Fruit fly (Drosophila melanogaster) whole organism, wandering third instar larva: ENCODE data around the gene TotC.

Experiments used
- Abd-B ChIP-seq: fragments of >200 bp; optimal IDR thresholded peaks from 2 replicates; lab custom pipeline; 2017; ENCODE audit warnings: missing biosample characterization, missing genetic modification characterization
- CG9705 ChIP-seq: fragments of 200-800 bp; sonication (Bioruptor generic); optimal IDR thresholded peaks from 2 replicates; lab custom pipeline; 2018; ENCODE audit warnings: missing biosample characterization, mild to moderate bottlenecking, missing genetic modification characterization
- CrebA ChIP-seq: fragments of 200-800 bp; sonication (Bioruptor generic); optimal IDR thresholded peaks from 2 replicates; lab custom pipeline; 2016; ENCODE audit warnings: missing biosample characterization, mild to moderate bottlenecking, missing genetic modification characterization, borderline replicate concordance
- Dfd ChIP-seq: fragments of >200 bp; optimal IDR thresholded peaks from 2 replicates; lab custom pipeline; 2017; ENCODE audit warnings: missing biosample characterization, missing genetic modification characterization
- Dif ChIP-seq: fragments of 200-275, 200-300 bp; sonication (Bioruptor generic); optimal IDR thresholded peaks from 2 replicates; lab custom pipeline; 2018; ENCODE audit warnings: missing biosample characterization, missing genetic modification characterization; ENCODE audit not compliant: partially characterized antibody
- GATAd ChIP-seq: sonication (Bioruptor generic); optimal IDR thresholded peaks from 2 replicates; lab custom pipeline; 2016; ENCODE audit warnings: missing biosample characterization, missing genetic modification characterization
- Hnf4 ChIP-seq: fragments of 200-800 bp; sonication (Bioruptor generic); optimal IDR thresholded peaks from 2 replicates; lab custom pipeline; 2016; ENCODE audit warnings: missing biosample characterization, mild to moderate bottlenecking, missing genetic modification characterization
- Hr78 ChIP-seq: fragments of >200 bp; optimal IDR thresholded peaks from 2 replicates; lab custom pipeline; 2017; ENCODE audit warnings: missing biosample characterization, missing genetic modification characterization
- Hr83 ChIP-seq: fragments of 200-300 bp; sonication (Bioruptor generic); optimal IDR thresholded peaks from 2 replicates; lab custom pipeline; 2016; ENCODE audit warnings: missing biosample characterization, mild to moderate bottlenecking, missing genetic modification characterization, moderate library complexity; ENCODE audit not compliant: poor library complexity, severe bottlenecking
- Jra ChIP-seq: sonication (Bioruptor generic); optimal IDR thresholded peaks from 2 replicates; lab custom pipeline; 2016; ENCODE audit warnings: missing biosample characterization, missing genetic modification characterization
- Mio ChIP-seq: sonication (Bioruptor generic); optimal IDR thresholded peaks from 2 replicates; lab custom pipeline; 2016; ENCODE audit warnings: missing biosample characterization, missing genetic modification characterization
- Myc ChIP-seq: fragments of >200 bp; optimal IDR thresholded peaks from 2 replicates; lab custom pipeline; 2017
- N ChIP-seq: fragments of >200 bp; optimal IDR thresholded peaks from 2 replicates; lab custom pipeline; 2018; ENCODE audit warnings: missing biosample characterization, missing external identifiers, missing genetic modification characterization
- OdsH ChIP-seq: fragments of 200-800 bp; sonication (Bioruptor generic); optimal IDR thresholded peaks from 2 replicates; lab custom pipeline; 2016; ENCODE audit warnings: missing biosample characterization, mild to moderate bottlenecking, missing genetic modification characterization
- Rel ChIP-seq, 2 experiments: fragments of 200-800 bp; sonication (Bioruptor generic) in 1 of 2; optimal IDR thresholded peaks; 2 replicates in 1 of 2; 3 replicates in 1 of 2; lab custom pipeline; 2016 to 2019; ENCODE audit warnings: mild to moderate bottlenecking in 2 of 2, missing biosample characterization in 2 of 2, missing genetic modification characterization in 2 of 2, moderate library complexity in 1 of 2
- Sp1 ChIP-seq: fragments of 200-800 bp; sonication (Bioruptor generic); optimal IDR thresholded peaks from 3 replicates; lab custom pipeline; 2019; ENCODE audit warnings: missing biosample characterization, mild to moderate bottlenecking, missing genetic modification characterization, moderate library complexity
- Vsx2 ChIP-seq: fragments of 200-300, 225-300 bp; sonication (Bioruptor generic); optimal IDR thresholded peaks from 2 replicates; lab custom pipeline; 2018; ENCODE audit warnings: missing biosample characterization, missing genetic modification characterization; ENCODE audit not compliant: partially characterized antibody
- br ChIP-seq: fragments of 200-800 bp; sonication (Bioruptor generic); optimal IDR thresholded peaks from 2 replicates; lab custom pipeline; 2016; ENCODE audit warnings: missing biosample characterization, missing genetic modification characterization
- brk ChIP-seq: fragments of 200-800 bp; sonication (Bioruptor generic); optimal IDR thresholded peaks from 2 replicates; lab custom pipeline; 2016; ENCODE audit warnings: missing biosample characterization, mild to moderate bottlenecking, missing genetic modification characterization
- dl ChIP-seq, 2 experiments: fragments of 175-275, 200-275 bp in 1 of 2; fragments of 200-275 bp in 1 of 2; sonication (Bioruptor generic); optimal IDR thresholded peaks; lab custom pipeline; 2018; ENCODE audit warnings: mild to moderate bottlenecking in 2 of 2, missing biosample characterization in 2 of 2, missing genetic modification characterization in 2 of 2, moderate library complexity in 2 of 2; ENCODE audit not compliant: partially characterized antibody in 2 of 2, insufficient read depth in 1 of 2
- dmrt93B ChIP-seq: fragments of 200-800 bp; sonication (Bioruptor generic); optimal IDR thresholded peaks from 2 replicates; lab custom pipeline; 2018; ENCODE audit warnings: missing biosample characterization, mild to moderate bottlenecking, missing genetic modification characterization
- dsf ChIP-seq: sonication (Bioruptor generic); optimal IDR thresholded peaks from 2 replicates; lab custom pipeline; 2016; ENCODE audit warnings: missing biosample characterization, missing genetic modification characterization, borderline replicate concordance
- ey ChIP-seq: fragments of 200-800 bp; sonication (Bioruptor generic); optimal IDR thresholded peaks from 2 replicates; lab custom pipeline; 2016; ENCODE audit warnings: missing biosample characterization, missing genetic modification characterization
- foxo ChIP-seq, 2 experiments: fragments of 200-800 bp; sonication (Bioruptor generic); optimal IDR thresholded peaks; 2 replicates in 1 of 2; 3 replicates in 1 of 2; lab custom pipeline; 2016 to 2017; ENCODE audit warnings: missing biosample characterization in 2 of 2, missing genetic modification characterization in 2 of 2
- fru ChIP-seq: fragments of 200-800 bp; sonication (Bioruptor generic); optimal IDR thresholded peaks from 3 replicates; lab custom pipeline; 2016; ENCODE audit warnings: missing biosample characterization, mild to moderate bottlenecking, missing genetic modification characterization
- h ChIP-seq: fragments of 200-800 bp; sonication (Bioruptor generic); optimal IDR thresholded peaks from 3 replicates; lab custom pipeline; 2016; ENCODE audit warnings: missing biosample characterization, mild to moderate bottlenecking, missing genetic modification characterization
- pan ChIP-seq: fragments of >200 bp; optimal IDR thresholded peaks from 2 replicates; lab custom pipeline; 2017
- psq ChIP-seq: fragments of 200-800 bp; sonication (Bioruptor generic); optimal IDR thresholded peaks from 3 replicates; lab custom pipeline; 2017; ENCODE audit warnings: missing biosample characterization, mild to moderate bottlenecking, missing genetic modification characterization, moderate library complexity
- rgr ChIP-seq: fragments of 200-800 bp; sonication (Bioruptor generic); optimal IDR thresholded peaks from 3 replicates; lab custom pipeline; 2016; ENCODE audit warnings: missing biosample characterization, mild to moderate bottlenecking, missing genetic modification characterization
- sage ChIP-seq: fragments of 200-800 bp; sonication (Bioruptor generic); optimal IDR thresholded peaks from 2 replicates; lab custom pipeline; 2016; ENCODE audit warnings: missing biosample characterization, mild to moderate bottlenecking, missing genetic modification characterization
- sv ChIP-seq: fragments of 200-800 bp; sonication (Bioruptor generic); optimal IDR thresholded peaks from 3 replicates; lab custom pipeline; 2016; ENCODE audit warnings: missing biosample characterization, missing genetic modification characterization
- tai ChIP-seq: sonication (Bioruptor generic); optimal IDR thresholded peaks from 2 replicates; lab custom pipeline; 2016; ENCODE audit warnings: missing biosample characterization, missing genetic modification characterization
- usp ChIP-seq: fragments of >200 bp; optimal IDR thresholded peaks from 2 replicates; lab custom pipeline; 2017; ENCODE audit warnings: missing biosample characterization, missing genetic modification characterization

TotC gene

DNA sequence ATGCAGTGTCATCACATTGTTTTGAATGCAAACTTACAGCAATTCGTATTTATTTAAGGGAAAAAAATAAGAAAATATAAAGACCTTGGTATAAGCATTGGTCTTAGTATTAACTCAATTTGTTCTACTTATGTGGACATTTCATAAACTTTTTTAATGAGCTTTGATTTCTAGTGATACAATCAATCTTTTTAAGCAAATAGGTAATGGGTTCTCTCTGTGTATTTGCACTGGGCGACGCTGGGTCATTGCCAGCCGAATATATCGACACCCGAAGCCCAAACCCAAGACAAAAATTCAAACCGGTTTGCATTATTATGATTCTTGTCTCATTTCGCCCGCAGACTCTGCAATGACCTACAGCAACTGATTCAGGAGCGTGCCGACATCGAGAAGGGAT lies 37.3 kb upstream of the TotC start:
- TF ChIP-seq fru (GFP tag; lab: Kevin White, UChicago) = peak; percentile 18
- TF ChIP-seq h (GFP tag; lab: Kevin White, UChicago) = no peak
- TF ChIP-seq Hnf4 = peak; percentile 24
- TF ChIP-seq, all 38 proteins: peak for 2

DNA sequence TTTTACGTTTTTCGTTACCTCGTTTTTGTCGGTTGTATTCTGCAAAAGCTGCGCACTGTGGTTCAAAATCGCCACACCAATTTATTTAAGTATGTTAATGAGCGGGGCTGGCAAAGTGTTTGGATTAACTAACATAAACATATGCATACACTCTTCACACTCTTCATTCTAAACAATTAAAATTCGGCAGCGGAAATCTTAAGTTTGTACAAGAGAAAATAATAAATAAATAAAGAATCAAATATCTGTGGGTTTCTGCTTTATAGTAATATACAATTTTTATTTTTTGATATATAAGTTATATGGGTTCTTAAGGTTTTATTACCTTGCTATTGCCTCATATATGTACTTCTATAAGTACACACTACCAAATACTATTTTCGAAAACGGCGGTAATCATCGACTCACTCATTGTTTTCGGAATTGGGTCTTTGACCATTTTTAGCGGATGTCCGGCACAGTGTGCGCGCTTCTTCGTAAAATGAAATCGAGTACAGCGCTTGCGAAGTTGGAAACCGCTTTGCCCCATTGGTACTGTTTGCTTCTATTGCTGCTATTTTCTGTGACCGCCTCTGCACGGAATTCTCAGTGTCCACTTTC lies 36.4 kb upstream of the TotC start:
- TF ChIP-seq sv (no peak), foxo (GFP tag; optimal IDR thresholded peaks at IDR 0.05; lab: Kevin White, UChicago) (peak in 1 of 2 experiments; percentile 21)

DNA sequence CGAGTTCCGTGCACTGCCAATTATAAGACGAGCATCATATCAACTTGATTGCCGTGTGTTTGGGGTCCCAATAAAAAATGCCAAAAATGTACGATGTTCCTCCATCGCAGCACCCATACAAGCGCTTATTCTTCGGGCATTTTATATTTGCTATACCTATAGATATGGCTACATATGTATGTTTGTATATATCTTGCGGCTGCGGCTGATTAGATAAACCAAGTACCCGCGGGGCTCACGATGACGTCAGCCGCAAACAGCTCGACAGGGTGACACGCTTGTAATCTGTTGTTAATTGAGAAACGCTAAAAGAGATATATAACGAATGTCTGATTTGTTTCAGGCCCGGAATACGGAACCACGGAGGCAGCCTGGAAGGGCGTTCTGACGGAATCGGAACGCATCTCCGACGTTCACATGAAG lies 35.5 kb upstream of the TotC start:
- TF ChIP-seq psq (GFP tag; lab: Kevin White, UChicago) (no peak), Rel (GFP tag; optimal IDR thresholded peaks at IDR 0.05; lab: Kevin White, UChicago) (no peak), Rel (tag; optimal IDR thresholded peaks at IDR 0.05; lab: Kevin White, UChicago) (peak; percentile 26), h (GFP tag; lab: Kevin White, UChicago) (peak; percentile 46)

DNA sequence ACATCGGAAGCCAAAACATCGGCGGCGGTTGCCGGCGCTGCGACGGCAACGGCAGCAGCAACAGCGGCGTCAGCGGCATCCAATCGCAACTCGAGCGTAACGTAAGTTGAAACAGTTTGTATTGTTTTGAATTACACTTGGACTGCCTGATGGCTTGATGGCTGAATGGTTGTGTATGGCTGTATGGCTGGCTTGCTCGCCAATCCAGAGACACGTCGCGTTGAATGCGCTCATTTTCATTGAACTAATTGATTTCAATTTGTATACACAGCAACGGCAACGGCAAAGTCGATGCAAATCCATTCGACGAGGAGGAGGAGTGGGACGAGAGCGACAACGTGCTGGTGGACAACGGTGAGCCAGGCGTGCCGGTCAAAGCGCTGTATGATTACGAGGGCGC lies 34.0 kb upstream of the TotC start:
- no peak for TF ChIP-seq fru (GFP tag; lab: Kevin White, UChicago)
- no peak for TF ChIP-seq dsf (GFP tag; lab: Kevin White, UChicago)
- TF ChIP-seq CrebA (GFP tag; lab: Kevin White, UChicago) = no peak
- TF ChIP-seq Jra (GFP tag; lab: Kevin White, UChicago) = no peak
- TF ChIP-seq CG9705 (GFP tag; lab: Kevin White, UChicago) = no peak
- TF ChIP-seq OdsH (GFP tag; lab: Kevin White, UChicago) = no peak
- no peak for TF ChIP-seq Hr78 (GFP tag; lab: Kevin White, UChicago)
- TF ChIP-seq usp (GFP tag; lab: Kevin White, UChicago) = no peak
- no peak for TF ChIP-seq Vsx2 (GFP tag; lab: Kevin White, UChicago)
- TF ChIP-seq Rel (GFP tag; optimal IDR thresholded peaks at IDR 0.05; lab: Kevin White, UChicago) = no peak
- no peak for TF ChIP-seq Rel (tag; optimal IDR thresholded peaks at IDR 0.05; lab: Kevin White, UChicago)
- TF ChIP-seq pan (lab: Kevin White, UChicago) = no peak
- no peak for TF ChIP-seq N (GFP tag; lab: Kevin White, UChicago)
- TF ChIP-seq sage (GFP tag; lab: Kevin White, UChicago) = no peak
- no peak for TF ChIP-seq Dif (GFP tag; lab: Kevin White, UChicago)
- TF ChIP-seq Abd-B (GFP tag; lab: Kevin White, UChicago) = no peak
- no peak for TF ChIP-seq brk (GFP tag; lab: Kevin White, UChicago)
- TF ChIP-seq foxo (GFP tag; optimal IDR thresholded peaks at IDR 0.05; lab: Kevin White, UChicago) = no peak
- TF ChIP-seq Dfd = no peak

DNA sequence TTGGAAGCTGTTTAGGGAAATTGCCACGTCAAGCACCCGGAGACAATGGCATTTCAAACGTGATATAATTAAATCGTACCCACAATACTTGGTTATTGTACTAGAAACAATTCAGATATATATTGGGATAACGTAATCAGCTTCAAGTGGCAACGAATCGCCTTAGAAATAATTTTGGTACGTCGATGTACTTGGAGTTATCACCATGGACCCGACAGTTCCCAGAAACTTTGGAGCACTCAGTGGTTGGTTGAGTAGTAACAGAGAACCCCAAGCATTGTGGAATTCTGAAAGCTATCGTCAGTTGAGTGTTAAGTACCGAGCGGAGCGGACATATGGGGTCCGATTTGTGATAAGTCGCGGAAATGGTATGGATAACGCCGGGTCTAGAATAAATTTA lies 30.9 kb upstream of the TotC start, which contains the start of gene CG15695:
Gene CG15695, plus strand, starts transcription at position 301 of the 400 bp plus-strand sequence.
- TF ChIP-seq Dfd (no peak), Jra (GFP tag; lab: Kevin White, UChicago) (no peak), Dif (GFP tag; lab: Kevin White, UChicago) (no peak), sv (no peak), psq (GFP tag; lab: Kevin White, UChicago) (no peak), OdsH (GFP tag; lab: Kevin White, UChicago) (no peak), Abd-B (GFP tag; lab: Kevin White, UChicago) (no peak), rgr (GFP tag; lab: Kevin White, UChicago) (no peak), Mio (GFP tag; lab: Kevin White, UChicago) (no peak), dmrt93B (no peak), GATAd (GFP tag; lab: Kevin White, UChicago) (no peak), Myc (lab: Kevin White, UChicago) (no peak)

DNA sequence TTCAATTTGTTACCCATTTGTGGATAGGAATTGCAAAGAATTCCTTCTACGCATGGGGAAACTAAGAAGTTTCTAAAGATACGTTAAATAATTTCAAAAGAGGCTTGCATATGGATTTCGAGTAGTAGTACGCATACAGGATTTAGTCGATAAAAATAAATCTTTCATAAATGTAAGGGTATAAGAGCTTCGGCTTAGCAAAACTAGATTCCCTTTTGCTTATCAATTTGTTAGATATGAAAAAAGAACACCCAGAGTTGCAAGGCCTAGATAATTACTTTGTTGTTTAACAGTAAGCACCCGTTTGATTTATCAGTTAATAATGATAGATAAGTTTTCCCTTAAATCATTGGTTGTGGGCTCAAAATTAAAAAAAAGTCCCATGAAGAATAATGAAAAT lies 27.3 kb upstream of the TotC start:
- no peak for TF ChIP-seq dmrt93B
- no peak for TF ChIP-seq br (GFP tag; lab: Kevin White, UChicago)
- TF ChIP-seq ey = no peak
- TF ChIP-seq CG9705 (GFP tag; lab: Kevin White, UChicago) = no peak
- TF ChIP-seq Abd-B (GFP tag; lab: Kevin White, UChicago) = no peak
- no peak for TF ChIP-seq Hr83 (GFP tag; lab: Kevin White, UChicago)
- TF ChIP-seq Sp1 (GFP tag; lab: Kevin White, UChicago) = no peak
- no peak for TF ChIP-seq Jra (GFP tag; lab: Kevin White, UChicago)
- no peak for TF ChIP-seq tai (GFP tag; lab: Kevin White, UChicago)
- no peak for TF ChIP-seq Dif (GFP tag; lab: Kevin White, UChicago)
- no peak for TF ChIP-seq dsf (GFP tag; lab: Kevin White, UChicago)
- no peak for TF ChIP-seq Hr78 (GFP tag; lab: Kevin White, UChicago)
- no peak for TF ChIP-seq pan (lab: Kevin White, UChicago)
- TF ChIP-seq psq (GFP tag; lab: Kevin White, UChicago) = no peak
- no peak for TF ChIP-seq dl (GFP tag; optimal IDR thresholded peaks at IDR 0.05; lab: Kevin White, UChicago; ENCODE audit: insufficient read depth in 1 of 2, partially characterized antibody in 2 of 2)
- no peak for TF ChIP-seq Rel (GFP tag; optimal IDR thresholded peaks at IDR 0.05; lab: Kevin White, UChicago)
- TF ChIP-seq Rel (tag; optimal IDR thresholded peaks at IDR 0.05; lab: Kevin White, UChicago) = no peak
- TF ChIP-seq Hnf4 = no peak
- TF ChIP-seq N (GFP tag; lab: Kevin White, UChicago) = no peak
- no peak for TF ChIP-seq usp (GFP tag; lab: Kevin White, UChicago)
